Worm (Caenorhabditis elegans): ENCODE measurements around the gene C49A9.2.

- no peak for TF ChIP-seq him-1 (tag; optimal IDR thresholded peaks at IDR 0.05)
- no peak for TF ChIP-seq dao-5 (tag; optimal IDR thresholded peaks at IDR 0.05)
- TF ChIP-seq W03F9.2 (tag; optimal IDR thresholded peaks at IDR 0.05), result no peak
These were observed 23.5 kb upstream of the C49A9.2 start, which contains the start of gene tkr-2 for ce11 chrIV:6201769-6202168.
